Worm (Caenorhabditis elegans) whole organism, L3 larva: Measurements from ENCODE around the gene R09H10.7.
A peak's percentile ranks its signal among the peaks of the same experiment; 100 is the strongest.

Experiments used
- R02D3.7 ChIP-seq: fragments of 150-350 bp; optimal IDR thresholded peaks from 2 replicates; lab custom pipeline; 2014; ENCODE audit warnings: missing biosample characterization, missing genetic modification characterization
- aly-2 ChIP-seq: fragments of 150-350 bp; optimal IDR thresholded peaks from 2 replicates; lab custom pipeline; 2014; ENCODE audit warnings: missing biosample characterization, missing genetic modification characterization
- ama-1 ChIP-seq: fragments of 150-350 bp; optimal IDR thresholded peaks from 2 replicates; lab custom pipeline; 2018
- ceh-16 ChIP-seq: sonication (generic microtip); optimal IDR thresholded peaks from 2 replicates; lab custom pipeline; 2017; ENCODE audit warnings: missing biosample characterization, missing genetic modification characterization
- ceh-82 ChIP-seq: fragments of 150-350 bp; optimal IDR thresholded peaks from 2 replicates; lab custom pipeline; 2014; ENCODE audit warnings: missing biosample characterization, missing genetic modification characterization
- ceh-9 ChIP-seq: sonication (generic microtip); optimal IDR thresholded peaks from 2 replicates; lab custom pipeline; 2018; ENCODE audit warnings: missing biosample characterization, missing genetic modification characterization
- daf-12 ChIP-seq: fragments of 150-350 bp; optimal IDR thresholded peaks from 2 replicates; lab custom pipeline; 2014; ENCODE audit warnings: missing biosample characterization, missing genetic modification reagents, missing genetic modification characterization
- egl-27 ChIP-seq: sonication (generic microtip); optimal IDR thresholded peaks from 4 replicates; lab custom pipeline; 2017; ENCODE audit warnings: missing biosample characterization, missing genetic modification reagents, missing genetic modification characterization
- egl-5 ChIP-seq: fragments of 150-350 bp; optimal IDR thresholded peaks from 2 replicates; lab custom pipeline; 2017; ENCODE audit warnings: missing biosample characterization, missing genetic modification reagents, missing genetic modification characterization, inconsistent platforms
- elt-2 ChIP-seq: sonication (generic microtip); optimal IDR thresholded peaks from 2 replicates; lab custom pipeline; 2016; ENCODE audit warnings: missing genetic modification reagents, mild to moderate bottlenecking, missing genetic modification characterization, missing compliant biosample characterization
- eor-1 ChIP-seq, 2 experiments: fragments of 150-350 bp; optimal IDR thresholded peaks; 2 replicates each; lab custom pipeline; 2014 to 2018; ENCODE audit warnings: missing biosample characterization in 2 of 2, missing genetic modification characterization in 2 of 2
- fkh-10 ChIP-seq: sonication (generic microtip); optimal IDR thresholded peaks from 2 replicates; lab custom pipeline; 2017; ENCODE audit warnings: missing biosample characterization, missing genetic modification reagents, missing genetic modification characterization
- fkh-2 ChIP-seq: fragments of 150-350 bp; optimal IDR thresholded peaks from 2 replicates; lab custom pipeline; 2014; ENCODE audit warnings: missing biosample characterization, missing genetic modification reagents, missing genetic modification characterization
- fos-1 ChIP-seq: fragments of 150-350 bp; optimal IDR thresholded peaks from 2 replicates; lab custom pipeline; 2014; ENCODE audit warnings: missing biosample characterization, missing genetic modification characterization
- hmg-11 ChIP-seq: sonication (generic microtip); optimal IDR thresholded peaks from 2 replicates; lab custom pipeline; 2016; ENCODE audit warnings: missing genetic modification characterization, missing compliant biosample characterization
- jun-1 ChIP-seq: fragments of 150-350 bp; optimal IDR thresholded peaks from 2 replicates; lab custom pipeline; 2014; ENCODE audit warnings: missing biosample characterization, missing genetic modification reagents, missing genetic modification characterization
- lin-15B ChIP-seq: fragments of 150-350 bp; optimal IDR thresholded peaks from 2 replicates; lab custom pipeline; 2014; ENCODE audit warnings: missing biosample characterization, missing genetic modification characterization
- lsy-12 ChIP-seq: sonication (generic microtip); optimal IDR thresholded peaks from 2 replicates; lab custom pipeline; 2016; ENCODE audit warnings: mild to moderate bottlenecking, missing genetic modification characterization, missing compliant biosample characterization
- nfya-1 ChIP-seq: sonication (generic microtip); optimal IDR thresholded peaks from 2 replicates; lab custom pipeline; 2017; ENCODE audit warnings: missing genetic modification characterization, mild to moderate bottlenecking, missing compliant biosample characterization, antibody characterized with exemption, moderate library complexity; ENCODE audit not compliant: insufficient read depth
- nhr-11 ChIP-seq: fragments of 150-350 bp; optimal IDR thresholded peaks from 2 replicates; lab custom pipeline; 2014; ENCODE audit warnings: missing biosample characterization, missing genetic modification characterization
- nhr-12 ChIP-seq: fragments of 150-350 bp; optimal IDR thresholded peaks from 2 replicates; lab custom pipeline; 2014; ENCODE audit warnings: missing biosample characterization, missing genetic modification characterization
- nhr-23 ChIP-seq: fragments of 150-350 bp; optimal IDR thresholded peaks from 2 replicates; lab custom pipeline; 2014; ENCODE audit warnings: missing biosample characterization, missing genetic modification reagents, missing genetic modification characterization
- nhr-237 ChIP-seq: fragments of 150-350 bp; optimal IDR thresholded peaks from 2 replicates; lab custom pipeline; 2014; ENCODE audit warnings: missing biosample characterization, missing genetic modification characterization
- nhr-25 ChIP-seq: sonication (generic microtip); optimal IDR thresholded peaks from 2 replicates; lab custom pipeline; 2017; ENCODE audit warnings: missing biosample characterization, missing genetic modification characterization
- nhr-28 ChIP-seq: fragments of 150-350 bp; optimal IDR thresholded peaks from 2 replicates; lab custom pipeline; 2014; ENCODE audit warnings: missing biosample characterization, missing genetic modification characterization
- nhr-43 ChIP-seq: sonication (generic microtip); optimal IDR thresholded peaks from 2 replicates; lab custom pipeline; 2016; ENCODE audit warnings: mild to moderate bottlenecking, missing genetic modification characterization, missing compliant biosample characterization; ENCODE audit not compliant: poor library complexity, severe bottlenecking
- nhr-67 ChIP-seq: fragments of 150-350 bp; optimal IDR thresholded peaks from 2 replicates; lab custom pipeline; 2014; ENCODE audit warnings: missing biosample characterization, missing genetic modification characterization
- nhr-76 ChIP-seq: fragments of 150-350 bp; sonication (generic microtip); optimal IDR thresholded peaks from 5 replicates; lab custom pipeline; 2014; ENCODE audit warnings: missing biosample characterization, missing genetic modification characterization
- nhr-77 ChIP-seq: fragments of 150-350 bp; optimal IDR thresholded peaks from 2 replicates; lab custom pipeline; 2014; ENCODE audit warnings: missing biosample characterization, missing genetic modification characterization
- pha-4 ChIP-seq: fragments of 150-350 bp; optimal IDR thresholded peaks from 2 replicates; lab custom pipeline; 2014; ENCODE audit warnings: missing biosample characterization, missing genetic modification reagents, missing genetic modification characterization
- pqm-1 ChIP-seq: fragments of 150-350 bp; optimal IDR thresholded peaks from 2 replicates; lab custom pipeline; 2017; ENCODE audit warnings: missing biosample characterization, missing genetic modification characterization, inconsistent platforms
- sea-2 ChIP-seq: fragments of 150-350 bp; sonication (generic microtip); optimal IDR thresholded peaks from 4 replicates; lab custom pipeline; 2014; ENCODE audit warnings: missing biosample characterization, missing genetic modification reagents, missing genetic modification characterization
- skn-1 ChIP-seq: fragments of 150-350 bp; optimal IDR thresholded peaks from 2 replicates; lab custom pipeline; 2014; ENCODE audit warnings: missing biosample characterization, missing genetic modification characterization
- snpc-4 ChIP-seq: fragments of 150-350 bp; optimal IDR thresholded peaks from 2 replicates; lab custom pipeline; 2014; ENCODE audit warnings: missing biosample characterization, missing genetic modification characterization
- tbx-2 ChIP-seq: sonication (generic microtip); optimal IDR thresholded peaks from 2 replicates; lab custom pipeline; 2016; ENCODE audit warnings: mild to moderate bottlenecking, missing genetic modification characterization, missing compliant biosample characterization
- unc-39 ChIP-seq: sonication (generic microtip); optimal IDR thresholded peaks from 4 replicates; lab custom pipeline; 2017; ENCODE audit warnings: missing biosample characterization, missing genetic modification characterization
- unc-62 ChIP-seq: fragments of 150-350 bp; sonication (generic microtip); optimal IDR thresholded peaks from 4 replicates; lab custom pipeline; 2014; ENCODE audit warnings: missing biosample characterization, missing genetic modification reagents, missing genetic modification characterization
- zag-1 ChIP-seq: fragments of 150-350 bp; optimal IDR thresholded peaks from 2 replicates; lab custom pipeline; 2014; ENCODE audit warnings: missing biosample characterization, missing genetic modification characterization
- ztf-11 ChIP-seq: fragments of 150-350 bp; optimal IDR thresholded peaks from 2 replicates; lab custom pipeline; 2014; ENCODE audit warnings: missing biosample characterization, missing genetic modification characterization
- ztf-4 ChIP-seq: fragments of 150-350 bp; optimal IDR thresholded peaks from 2 replicates; lab custom pipeline; 2014; ENCODE audit warnings: missing biosample characterization, missing genetic modification characterization

R09H10.7 gene

ce11 chrIV:10602644-10603043 is 18.3 kb upstream of the R09H10.7 start, which contains the start of gene R09H10.2:
TSS of gene R09H10.2 (plus strand) at chrIV:10602944.
- TF ChIP-seq unc-39 (tag; lab: Kevin White, UChicago), result no peak
- TF ChIP-seq ceh-82 (tag; lab: Kevin White, UChicago), result no peak
- TF ChIP-seq nhr-77, result no peak
- no peak for TF ChIP-seq fos-1 (tag; lab: Kevin White, UChicago)
- TF ChIP-seq elt-2, result no peak
- no peak for TF ChIP-seq ztf-11 (tag; lab: Kevin White, UChicago)
- TF ChIP-seq nfya-1 (tag; lab: Kevin White, UChicago), result no peak
- no peak for TF ChIP-seq nhr-43 (tag; lab: Kevin White, UChicago)
- no peak for TF ChIP-seq nhr-67 (tag; lab: Kevin White, UChicago)
- TF ChIP-seq nhr-25 (tag; lab: Kevin White, UChicago), result no peak
- no peak for TF ChIP-seq ama-1 (lab: Kevin White, UChicago)
- no peak for TF ChIP-seq R02D3.7 (tag; lab: Kevin White, UChicago)
- no peak for TF ChIP-seq fkh-2 (tag; lab: Kevin White, UChicago)
- TF ChIP-seq nhr-28 (tag; lab: Kevin White, UChicago), result no peak
- TF ChIP-seq hmg-11 (tag; lab: Kevin White, UChicago), result no peak
- TF ChIP-seq snpc-4, result no peak
- TF ChIP-seq nhr-23 (tag; lab: Kevin White, UChicago), result no peak
- TF ChIP-seq jun-1 (tag; lab: Kevin White, UChicago), result no peak
- no peak for TF ChIP-seq lin-15B (tag; lab: Kevin White, UChicago)
- TF ChIP-seq ceh-16 (tag; lab: Kevin White, UChicago), result no peak

- TF ChIP-seq elt-2 (peak; percentile 77), ama-1 (lab: Kevin White, UChicago) (no peak), lin-15B (tag; lab: Kevin White, UChicago) (no peak), aly-2 (no peak), pqm-1 (tag; lab: Kevin White, UChicago) (peak; percentile 19)
Measured at ce11 chrIV:10606575-10607080, 14.3 kb upstream of the R09H10.7 start, which contains the start of gene R09H10.3. TSS of gene R09H10.3 (plus strand) at chrIV:10607030.

DNA sequence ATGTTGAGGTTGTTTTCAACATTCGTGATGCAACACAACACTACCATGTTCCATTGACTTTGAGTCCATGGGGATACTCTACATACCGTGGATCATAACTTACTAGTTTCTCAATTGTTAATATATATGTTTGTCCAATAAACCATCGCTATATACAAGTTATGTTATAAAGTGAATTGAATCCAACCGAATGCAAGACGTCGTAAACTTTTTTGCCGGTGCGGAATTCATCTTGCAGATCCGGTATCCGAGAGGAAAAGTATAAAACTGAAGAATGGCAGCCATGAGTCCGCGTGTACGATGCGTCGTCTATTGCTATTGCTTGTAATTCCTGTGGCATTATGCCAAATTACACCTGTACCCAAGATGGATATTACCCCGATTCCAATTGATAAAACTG is 12.6 kb upstream of the R09H10.7 start, which contains the start of gene R09H10.6:
Gene R09H10.6 (plus strand): TSS at position 301 of the 400 bp plus-strand sequence.
- TF ChIP-seq nhr-12 (no peak), skn-1 (tag; lab: Kevin White, UChicago) (no peak), ceh-9 (no peak), eor-1 (tag; optimal IDR thresholded peaks at IDR 0.05; lab: Kevin White, UChicago) (no peak), nhr-67 (tag; lab: Kevin White, UChicago) (no peak), sea-2 (GFP tag; lab: Kevin White, UChicago) (no peak), unc-62 (GFP tag; lab: Kevin White, UChicago) (no peak), nhr-43 (tag; lab: Kevin White, UChicago) (no peak), pha-4 (no peak), pqm-1 (tag; lab: Kevin White, UChicago) (no peak), ceh-16 (tag; lab: Kevin White, UChicago) (no peak), ama-1 (lab: Kevin White, UChicago) (no peak), nhr-77 (no peak)

ce11 chrIV:10609920-10610319 is 11.0 kb upstream of the R09H10.7 start:
- no peak for TF ChIP-seq eor-1 (tag; optimal IDR thresholded peaks at IDR 0.05; lab: Kevin White, UChicago)

- peak; percentile 5 for TF ChIP-seq nhr-23 (tag; lab: Kevin White, UChicago)
- TF ChIP-seq nhr-25 (tag; lab: Kevin White, UChicago), result peak; percentile 36
- TF ChIP-seq pha-4, result no peak
Measured at ce11 chrIV:10612281-10612680, 8.6 kb upstream of the R09H10.7 start.

DNA sequence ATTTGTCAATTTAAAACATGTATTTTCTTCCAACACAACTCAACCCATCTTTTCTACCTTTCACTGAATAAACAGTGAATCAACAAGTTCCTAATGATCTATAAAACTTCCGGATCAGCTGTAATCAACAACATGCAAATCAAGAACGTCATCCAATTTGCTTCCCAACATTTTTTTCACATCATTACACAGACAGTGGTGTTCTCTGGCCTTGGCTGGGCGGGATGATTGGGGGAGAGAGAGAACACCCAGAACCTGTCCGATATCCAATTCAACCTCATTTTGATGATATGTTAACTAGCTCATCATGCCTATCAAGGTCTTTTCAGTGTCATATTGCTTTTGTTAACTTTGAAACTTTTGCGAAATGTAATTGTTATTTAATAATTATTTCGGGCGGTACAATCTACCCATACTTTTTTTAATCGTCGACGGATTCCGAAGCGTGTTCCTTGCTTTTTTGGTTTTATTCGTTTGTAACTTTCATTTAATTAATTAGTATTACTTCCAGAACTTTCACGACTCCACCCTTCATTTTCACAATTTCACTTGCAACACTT is 5.9 kb upstream of the R09H10.7 start, which contains the start of gene ptr-14:
Gene ptr-14 (plus strand): TSS at position 510 of the 560 bp plus-strand sequence.
- TF ChIP-seq nhr-11 (tag; lab: Kevin White, UChicago) (no peak), ama-1 (lab: Kevin White, UChicago) (peak; percentile 11), sea-2 (GFP tag; lab: Kevin White, UChicago) (no peak), nhr-76 (no peak), elt-2 (no peak), daf-12 (tag; lab: Kevin White, UChicago) (no peak), skn-1 (tag; lab: Kevin White, UChicago) (no peak), lsy-12 (no peak), ztf-4 (tag; lab: Kevin White, UChicago) (no peak), egl-5 (tag; lab: Kevin White, UChicago) (no peak), fkh-10 (GFP tag; lab: Kevin White, UChicago) (no peak), nhr-77 (no peak), nhr-237 (tag; lab: Kevin White, UChicago) (no peak), aly-2 (no peak), nhr-23 (tag; lab: Kevin White, UChicago) (peak; percentile 22), egl-27 (tag; lab: Kevin White, UChicago) (no peak), unc-62 (GFP tag; lab: Kevin White, UChicago) (no peak), ceh-16 (tag; lab: Kevin White, UChicago) (no peak), zag-1 (no peak), ztf-11 (tag; lab: Kevin White, UChicago) (no peak), tbx-2 (tag; lab: Kevin White, UChicago) (no peak), nhr-25 (tag; lab: Kevin White, UChicago) (peak; percentile 66), nfya-1 (tag; lab: Kevin White, UChicago) (no peak), hmg-11 (tag; lab: Kevin White, UChicago) (no peak)
